Worm (Caenorhabditis elegans): ENCODE data around the gene T22D1.5.
A peak's percentile ranks its signal among the peaks of the same experiment; 100 is the strongest.

The T22D1.5 gene

ce11 chrIV:6878912-6879554 lies 24.7 kb upstream of the T22D1.5 start (continued):
- no peak for TF ChIP-seq ets-5 (GFP tag; IDR thresholded peaks at IDR 0.05)
- peak; percentile 49 to 56 for TF ChIP-seq efl-1 (optimal IDR thresholded peaks at IDR 0.05)
- peak; percentile 7 to 9 for TF ChIP-seq efl-1 (GFP tag; optimal IDR thresholded peaks at IDR 0.05 in 1 of 2)
- peak; percentile 91 for TF ChIP-seq nhr-71 (tag; optimal IDR thresholded peaks at IDR 0.05)
- TF ChIP-seq unc-130 (tag; optimal IDR thresholded peaks at IDR 0.05) = peak; percentile 82
- TF ChIP-seq mdl-1 (tag; optimal IDR thresholded peaks at IDR 0.05) = peak in 1 of 2 experiments; percentile 76
- no peak for TF ChIP-seq snpc-4 (tag; optimal IDR thresholded peaks at IDR 0.05)
- TF ChIP-seq Y116A8C.19 (tag; optimal IDR thresholded peaks at IDR 0.05; ENCODE audit: borderline replicate concordance) = no peak
- TF ChIP-seq elt-3 (tag; optimal IDR thresholded peaks at IDR 0.05) = no peak
- peak; percentile 49 for TF ChIP-seq fos-1 (tag; optimal IDR thresholded peaks at IDR 0.05)
- TF ChIP-seq lsy-2 (tag; optimal IDR thresholded peaks at IDR 0.05) = peak; percentile 70 to 84
- no peak for TF ChIP-seq ztf-4 (tag; optimal IDR thresholded peaks at IDR 0.05)

- peak; percentile 64 for TF ChIP-seq fkh-8 (tag; optimal IDR thresholded peaks at IDR 0.05)
- no peak for TF ChIP-seq jun-1 (tag; optimal IDR thresholded peaks at IDR 0.05)
- peak; percentile 45 for TF ChIP-seq nhr-71 (tag; optimal IDR thresholded peaks at IDR 0.05)
- TF ChIP-seq nhr-47 (tag; optimal IDR thresholded peaks at IDR 0.05) = peak; percentile 19
- TF ChIP-seq irx-1 (tag; optimal IDR thresholded peaks at IDR 0.05) = no peak
- no peak for TF ChIP-seq elt-2 (tag; optimal IDR thresholded peaks at IDR 0.05)
- TF ChIP-seq C04F5.9 (tag; optimal IDR thresholded peaks at IDR 0.05) = no peak
- no peak for TF ChIP-seq lin-35 (GFP tag; optimal IDR thresholded peaks at IDR 0.05)
- peak; percentile 48 for TF ChIP-seq sox-4 (tag; optimal IDR thresholded peaks at IDR 0.05)
- no peak for TF ChIP-seq snu-23 (GFP tag; optimal IDR thresholded peaks at IDR 0.05)
- TF ChIP-seq mep-1 (tag; optimal IDR thresholded peaks at IDR 0.05) = no peak
- no peak for TF ChIP-seq nhr-77 (tag; optimal IDR thresholded peaks at IDR 0.05)
- TF ChIP-seq fkh-4 (tag; optimal IDR thresholded peaks at IDR 0.05; ENCODE audit: borderline replicate concordance) = no peak
- no peak for TF ChIP-seq mab-9 (GFP tag; IDR thresholded peaks at IDR 0.05)
- no peak for TF ChIP-seq skn-1 (tag; optimal IDR thresholded peaks at IDR 0.05)
- peak; percentile 51 for TF ChIP-seq dsc-1 (tag; optimal IDR thresholded peaks at IDR 0.05)
- no peak for TF ChIP-seq hlh-4 (tag; optimal IDR thresholded peaks at IDR 0.05)
Measured at ce11 chrIV:6879666-6880210, 24.0 kb upstream of the T22D1.5 start.

ce11 chrIV:6880415-6880814 lies 23.3 kb upstream of the T22D1.5 start:
- TF ChIP-seq snu-23 (GFP tag; optimal IDR thresholded peaks at IDR 0.05) (no peak), jun-1 (tag; optimal IDR thresholded peaks at IDR 0.05) (peak; percentile 59), lin-14 (GFP tag; optimal IDR thresholded peaks at IDR 0.05) (no peak), fkh-4 (tag; optimal IDR thresholded peaks at IDR 0.05; ENCODE audit: borderline replicate concordance) (no peak), zag-1 (tag; optimal IDR thresholded peaks at IDR 0.05) (no peak), nhr-12 (tag; optimal IDR thresholded peaks at IDR 0.05) (no peak), lin-35 (GFP tag; optimal IDR thresholded peaks at IDR 0.05) (peak in 1 of 2 experiments; percentile 23), alr-1 (tag; optimal IDR thresholded peaks at IDR 0.05; ENCODE audit: borderline replicate concordance) (no peak), mdl-1 (tag; optimal IDR thresholded peaks at IDR 0.05) (no peak), nhr-76 (tag; optimal IDR thresholded peaks at IDR 0.05) (no peak), unc-30 (tag; optimal IDR thresholded peaks at IDR 0.05) (no peak), sox-4 (tag; optimal IDR thresholded peaks at IDR 0.05) (no peak), dpl-1 (GFP tag; optimal IDR thresholded peaks at IDR 0.05) (no peak), Y116A8C.19 (tag; optimal IDR thresholded peaks at IDR 0.05; ENCODE audit: borderline replicate concordance) (no peak), mep-1 (tag; optimal IDR thresholded peaks at IDR 0.05) (no peak), pax-3 (tag; optimal IDR thresholded peaks at IDR 0.05) (no peak), swsn-7 (tag; optimal IDR thresholded peaks at IDR 0.05) (no peak), nhr-20 (tag; optimal IDR thresholded peaks at IDR 0.05) (no peak), ces-1 (GFP tag; optimal IDR thresholded peaks at IDR 0.05) (no peak), dsc-1 (tag; optimal IDR thresholded peaks at IDR 0.05) (peak; percentile 12), ama-1 (optimal IDR thresholded peaks at IDR 0.05) (no peak), F16B12.6 (tag; optimal IDR thresholded peaks at IDR 0.05) (no peak), unc-62 (GFP tag; optimal IDR thresholded peaks at IDR 0.05) (no peak), fos-1 (tag; optimal IDR thresholded peaks at IDR 0.05) (no peak), ceh-63 (GFP tag; optimal IDR thresholded peaks at IDR 0.05) (no peak), zip-4 (GFP tag; optimal IDR thresholded peaks at IDR 0.05) (no peak), hlh-17 (GFP tag; optimal IDR thresholded peaks at IDR 0.05; ENCODE audit: borderline replicate concordance) (no peak), unc-130 (tag; optimal IDR thresholded peaks at IDR 0.05) (no peak), C04F5.9 (tag; optimal IDR thresholded peaks at IDR 0.05) (no peak), lin-39 (tag; optimal IDR thresholded peaks at IDR 0.05) (no peak), ceh-90 (tag; optimal IDR thresholded peaks at IDR 0.05) (no peak), tbx-2 (tag; optimal IDR thresholded peaks at IDR 0.05) (no peak)
